Fruit fly (Drosophila melanogaster): ENCODE data around the gene Hcf.
A peak's percentile ranks its signal among the peaks of the same experiment; 100 is the strongest.

Hcf gene

dm6 chr4:313696-314104 lies 46.0 kb upstream of the Hcf start, which contains the start of gene Zip102B:
Zip102B (minus strand) TSS chr4:314087.
- TF ChIP-seq N (GFP tag; optimal IDR thresholded peaks at IDR 0.05) (peak; percentile 93), br (GFP tag; optimal IDR thresholded peaks at IDR 0.05) (no peak), CrebA (GFP tag; optimal IDR thresholded peaks at IDR 0.05; ENCODE audit: borderline replicate concordance) (no peak), ey (GFP tag; optimal IDR thresholded peaks at IDR 0.05) (no peak), woc (GFP tag; optimal IDR thresholded peaks at IDR 0.05) (peak; percentile 32), Hr78 (GFP tag; optimal IDR thresholded peaks at IDR 0.05) (peak; percentile 72), Rel (GFP tag; optimal IDR thresholded peaks at IDR 0.05) (no peak), Rel (tag; optimal IDR thresholded peaks at IDR 0.05) (peak; percentile 1), usp (GFP tag; optimal IDR thresholded peaks at IDR 0.05) (no peak), Sp1 (GFP tag; optimal IDR thresholded peaks at IDR 0.05) (no peak), Hr83 (GFP tag; optimal IDR thresholded peaks at IDR 0.05; ENCODE audit: poor library complexity, severe bottlenecking) (no peak), dsf (GFP tag; optimal IDR thresholded peaks at IDR 0.05; ENCODE audit: borderline replicate concordance) (no peak)

- TF ChIP-seq CG32264 (GFP tag; optimal IDR thresholded peaks at IDR 0.05): no peak
- peak; percentile 99 for TF ChIP-seq N (GFP tag; optimal IDR thresholded peaks at IDR 0.05)
- no peak for TF ChIP-seq Jra (GFP tag; optimal IDR thresholded peaks at IDR 0.05)
- TF ChIP-seq Hnf4 (GFP tag; optimal IDR thresholded peaks at IDR 0.05): peak; percentile 26
- peak; percentile 51 for TF ChIP-seq rgr (GFP tag; optimal IDR thresholded peaks at IDR 0.05)
- TF ChIP-seq dsf (GFP tag; optimal IDR thresholded peaks at IDR 0.05; ENCODE audit: borderline replicate concordance): no peak
- TF ChIP-seq fru (GFP tag; optimal IDR thresholded peaks at IDR 0.05): no peak
- TF ChIP-seq h (GFP tag; optimal IDR thresholded peaks at IDR 0.05): no peak
- peak; percentile 41 for TF ChIP-seq woc (GFP tag; optimal IDR thresholded peaks at IDR 0.05)
- no peak for TF ChIP-seq tai (GFP tag; optimal IDR thresholded peaks at IDR 0.05)
- TF ChIP-seq lola (GFP tag; optimal IDR thresholded peaks at IDR 0.05): peak; percentile 28
- no peak for TF ChIP-seq sv (GFP tag; optimal IDR thresholded peaks at IDR 0.05)
- TF ChIP-seq dmrt93B (GFP tag; optimal IDR thresholded peaks at IDR 0.05): no peak
- TF ChIP-seq HLH106 (tag; optimal IDR thresholded peaks at IDR 0.05): no peak
- TF ChIP-seq Hr78 (GFP tag; optimal IDR thresholded peaks at IDR 0.05): peak; percentile 90
These were observed 45.0 kb upstream of the Hcf start, which contains the start of gene Rnf11 for dm6 chr4:314672-315266. Rnf11 (plus strand) TSS chr4:314923.

- TF ChIP-seq dsf (GFP tag; optimal IDR thresholded peaks at IDR 0.05; ENCODE audit: borderline replicate concordance) (no peak), woc (GFP tag; optimal IDR thresholded peaks at IDR 0.05) (peak; percentile 8), CrebA (GFP tag; optimal IDR thresholded peaks at IDR 0.05; ENCODE audit: borderline replicate concordance) (peak; percentile 13), Rel (GFP tag; optimal IDR thresholded peaks at IDR 0.05) (no peak), Rel (tag; optimal IDR thresholded peaks at IDR 0.05) (peak; percentile 89)
These were observed 44.4 kb upstream of the Hcf start for dm6 chr4:315322-315721.

dm6 chr4:318795-319194 lies 40.9 kb upstream of the Hcf start:
- no peak for TF ChIP-seq rgr (GFP tag; optimal IDR thresholded peaks at IDR 0.05)

dm6 chr4:329119-329518 lies 30.6 kb upstream of the Hcf start:
- TF ChIP-seq Mio (GFP tag; optimal IDR thresholded peaks at IDR 0.05) (no peak), usp (GFP tag; optimal IDR thresholded peaks at IDR 0.05) (no peak), Hr83 (GFP tag; optimal IDR thresholded peaks at IDR 0.05; ENCODE audit: poor library complexity, severe bottlenecking) (no peak), brk (GFP tag; optimal IDR thresholded peaks at IDR 0.05) (no peak), GATAd (GFP tag; optimal IDR thresholded peaks at IDR 0.05) (no peak), Dfd (GFP tag; optimal IDR thresholded peaks at IDR 0.05) (no peak), HLH106 (tag; optimal IDR thresholded peaks at IDR 0.05) (no peak), Jra (GFP tag; optimal IDR thresholded peaks at IDR 0.05) (no peak), lola (GFP tag; optimal IDR thresholded peaks at IDR 0.05) (no peak), Myc (optimal IDR thresholded peaks at IDR 0.05) (no peak), Vsx2 (GFP tag; optimal IDR thresholded peaks at IDR 0.05; ENCODE audit: partially characterized antibody) (no peak), fru (GFP tag; optimal IDR thresholded peaks at IDR 0.05) (no peak), Sp1 (GFP tag; optimal IDR thresholded peaks at IDR 0.05) (no peak), Abd-B (GFP tag; optimal IDR thresholded peaks at IDR 0.05) (no peak), dl (GFP tag; optimal IDR thresholded peaks at IDR 0.05; ENCODE audit: insufficient read depth in 1 of 2, partially characterized antibody in 2 of 2) (no peak), CG32264 (GFP tag; optimal IDR thresholded peaks at IDR 0.05) (no peak), ey (GFP tag; optimal IDR thresholded peaks at IDR 0.05) (no peak), pan (optimal IDR thresholded peaks at IDR 0.05) (no peak)
